Fruit fly (Drosophila melanogaster) whole organism, adult: Measurements from ENCODE around the gene dsd.

ENCODE experiments used
- CG11617 ChIP-seq: fragments of 200-800 bp; sonication (Bioruptor generic); optimal IDR thresholded peaks from 2 replicates; lab custom pipeline; 2017; ENCODE audit warnings: mild to moderate bottlenecking, missing biosample characterization, missing genetic modification reagents, missing genetic modification characterization
- CG12768 ChIP-seq: fragments of 200-800 bp; sonication (Bioruptor generic); optimal IDR thresholded peaks from 2 replicates; lab custom pipeline; 2017; ENCODE audit warnings: missing biosample characterization, missing genetic modification characterization, mild to moderate bottlenecking, moderate library complexity, missing genetic modification reagents
- CG14711 ChIP-seq: fragments of 200-800 bp; sonication (Bioruptor generic); optimal IDR thresholded peaks from 2 replicates; lab custom pipeline; 2018; ENCODE audit warnings: missing biosample characterization, mild to moderate bottlenecking, missing genetic modification characterization, moderate library complexity
- CG1620 ChIP-seq: fragments of 200-800 bp; sonication (Bioruptor generic); optimal IDR thresholded peaks from 2 replicates; lab custom pipeline; 2016; ENCODE audit warnings: missing biosample characterization, missing genetic modification characterization
- CG5204 ChIP-seq: fragments of 200-800 bp; sonication (Bioruptor generic); optimal IDR thresholded peaks from 2 replicates; lab custom pipeline; 2016; ENCODE audit warnings: missing biosample characterization, missing genetic modification characterization
- Clk ChIP-seq: fragments of 200-800 bp; sonication (Bioruptor generic); optimal IDR thresholded peaks from 2 replicates; lab custom pipeline; 2017; ENCODE audit warnings: missing biosample characterization, missing genetic modification characterization
- Crg-1 ChIP-seq: fragments of 200-800 bp; sonication (Bioruptor generic); optimal IDR thresholded peaks from 2 replicates; lab custom pipeline; 2016; ENCODE audit warnings: missing biosample characterization, missing genetic modification characterization
- Hr96 ChIP-seq: fragments of 200-800 bp; sonication (Bioruptor generic); optimal IDR thresholded peaks from 2 replicates; lab custom pipeline; 2016; ENCODE audit warnings: missing biosample characterization, missing genetic modification characterization
- Mnt ChIP-seq: fragments of 200-800 bp; sonication (Bioruptor generic); optimal IDR thresholded peaks from 2 replicates; lab custom pipeline; 2016; ENCODE audit warnings: missing biosample characterization, mild to moderate bottlenecking, missing genetic modification characterization
- cic ChIP-seq: fragments of 200-800 bp; sonication (Bioruptor generic); optimal IDR thresholded peaks from 2 replicates; lab custom pipeline; 2017; ENCODE audit warnings: missing biosample characterization, mild to moderate bottlenecking, missing genetic modification characterization, moderate library complexity
- cnc ChIP-seq, 2 experiments: fragments of >200 bp; optimal IDR thresholded peaks; 2 replicates each; lab custom pipeline; 2017
- toe ChIP-seq: fragments of 200-800 bp; sonication (Bioruptor generic); optimal IDR thresholded peaks from 2 replicates; lab custom pipeline; 2016; ENCODE audit warnings: missing biosample characterization, missing genetic modification characterization

dm6 chr3R:27609118-27610042, 2.2 kb upstream of the dsd start:
- no peak for TF ChIP-seq CG12768
- TF ChIP-seq Mnt = no peak
- no peak for TF ChIP-seq CG11617
- no peak for TF ChIP-seq toe (GFP tag; lab: Kevin White, UChicago)
- no peak for TF ChIP-seq cic (GFP tag; lab: Kevin White, UChicago)
- TF ChIP-seq Clk = no peak
- no peak for TF ChIP-seq CG5204 (GFP tag; lab: Kevin White, UChicago)
- TF ChIP-seq cnc (optimal IDR thresholded peaks at IDR 0.05; lab: Kevin White, UChicago) = no peak
- TF ChIP-seq CG1620 (GFP tag; lab: Kevin White, UChicago) = no peak
- no peak for TF ChIP-seq CG14711 (tag; lab: Kevin White, UChicago)
- TF ChIP-seq Crg-1 (GFP tag; lab: Kevin White, UChicago) = no peak
- TF ChIP-seq Hr96 (GFP tag; lab: Kevin White, UChicago) = no peak
